Worm (Caenorhabditis elegans) whole organism, early embryonic: Measurements from ENCODE around the gene col-38.

Source experiments
- B0310.2 ChIP-seq: sonication (generic microtip); optimal IDR thresholded peaks from 2 replicates; lab custom pipeline; 2016; ENCODE audit warnings: mild to moderate bottlenecking, missing genetic modification characterization, missing compliant biosample characterization
- F13C5.2 ChIP-seq: sonication (generic microtip); optimal IDR thresholded peaks from 2 replicates; lab custom pipeline; 2017; ENCODE audit warnings: mild to moderate bottlenecking, missing genetic modification characterization, inconsistent platforms, missing compliant biosample characterization
- aly-1 ChIP-seq: sonication (generic microtip); optimal IDR thresholded peaks from 2 replicates; lab custom pipeline; 2016; ENCODE audit warnings: missing genetic modification characterization, missing compliant biosample characterization
- ama-1 ChIP-seq: fragments of 150-350 bp; optimal IDR thresholded peaks from 2 replicates; lab custom pipeline; 2014
- ceh-13 ChIP-seq: fragments of 200-800 bp; sonication (Bioruptor generic); optimal IDR thresholded peaks from 2 replicates; lab custom pipeline; 2018; ENCODE audit warnings: mild to moderate bottlenecking, missing genetic modification characterization, missing compliant biosample characterization
- ceh-36 ChIP-seq: sonication (generic microtip); optimal IDR thresholded peaks from 2 replicates; lab custom pipeline; 2016; ENCODE audit warnings: missing genetic modification characterization, inconsistent platforms, missing compliant biosample characterization
- ets-7 ChIP-seq: sonication (generic microtip); optimal IDR thresholded peaks from 2 replicates; lab custom pipeline; 2016; ENCODE audit warnings: missing genotype, missing genetic modification characterization, missing compliant biosample characterization
- flt-1 ChIP-seq: fragments of 200-800 bp; sonication (Bioruptor generic); IDR thresholded peaks from 2 replicates; pipeline ENCODE4 v1.3.6; 2022; ENCODE audit warnings: missing genetic modification characterization, missing compliant biosample characterization
- hmbx-1 ChIP-seq: sonication (generic microtip); optimal IDR thresholded peaks from 2 replicates; lab custom pipeline; 2016; ENCODE audit warnings: mild to moderate bottlenecking, missing genetic modification characterization, missing compliant biosample characterization
- hmg-4 ChIP-seq: fragments of 200-800 bp; sonication (Bioruptor generic); optimal IDR thresholded peaks from 2 replicates; lab custom pipeline; 2018; ENCODE audit warnings: mild to moderate bottlenecking, missing genetic modification characterization, missing compliant biosample characterization
- hnd-1 ChIP-seq: sonication (generic microtip); optimal IDR thresholded peaks from 2 replicates; lab custom pipeline; 2016; ENCODE audit warnings: missing genetic modification characterization, missing compliant biosample characterization
- pes-1 ChIP-seq: fragments of 200-800 bp; sonication (Bioruptor generic); IDR thresholded peaks from 2 replicates; pipeline ENCODE4 v1.3.6; 2022; ENCODE audit warnings: missing genetic modification reagents, missing genetic modification characterization, missing compliant biosample characterization
- scrt-1 ChIP-seq: fragments of 200-800 bp; sonication (Bioruptor generic); IDR thresholded peaks from 2 replicates; pipeline ENCODE4 v1.3.6; 2022; ENCODE audit warnings: missing genetic modification characterization, missing compliant biosample characterization
- sea-1 ChIP-seq: fragments of 200-800 bp; sonication (Bioruptor generic); conservative IDR thresholded peaks from 2 replicates; pipeline ENCODE4 v1.3.6; 2022; ENCODE audit warnings: missing genetic modification characterization, missing compliant biosample characterization
- tbx-11 ChIP-seq: fragments of 200-800 bp; sonication (Bioruptor generic); IDR thresholded peaks from 2 replicates; pipeline ENCODE4 v1.3.6; 2022; ENCODE audit warnings: missing genetic modification characterization, missing compliant biosample characterization
- tbx-37 ChIP-seq: fragments of 200-800 bp; sonication (Bioruptor generic); conservative IDR thresholded peaks from 2 replicates; pipeline ENCODE4 v1.3.6; 2022; ENCODE audit warnings: missing genetic modification reagents, missing genetic modification characterization, missing compliant biosample characterization
- tra-4 ChIP-seq: sonication (generic microtip); optimal IDR thresholded peaks from 2 replicates; lab custom pipeline; 2017; ENCODE audit warnings: missing genetic modification characterization, missing compliant biosample characterization

col-38 gene

ce11 chrII:8561227-8561626, 7.7 kb downstream of the col-38 start, which contains the start of gene iff-2:
iff-2 (minus strand) TSS chrII:8561367.
- TF ChIP-seq pes-1 (GFP tag; lab: Robert Waterston, UW): no peak
- peak; percentile 35 for TF ChIP-seq tbx-37 (GFP tag; lab: Robert Waterston, UW)
- no peak for TF ChIP-seq B0310.2 (tag; lab: Kevin White, UChicago)
- TF ChIP-seq ceh-13 (GFP tag; lab: Kevin White, UChicago): no peak
- TF ChIP-seq hmg-4 (GFP tag; lab: Kevin White, UChicago): peak; percentile 84
- TF ChIP-seq tbx-11 (GFP tag; lab: Robert Waterston, UW): no peak
- TF ChIP-seq ets-7 (tag; lab: Kevin White, UChicago): peak; percentile 8
- TF ChIP-seq aly-1: peak; percentile 69
- TF ChIP-seq hnd-1 (tag; lab: Kevin White, UChicago): no peak
- peak; percentile 57; the same call in 1 of the 2 replicates for TF ChIP-seq flt-1 (GFP tag; lab: Robert Waterston, UW)
- no peak for TF ChIP-seq ama-1 (lab: Kevin White, UChicago)
- TF ChIP-seq F13C5.2: peak; percentile 95
- peak; percentile 9 for TF ChIP-seq ceh-36 (tag; lab: Kevin White, UChicago)
- TF ChIP-seq hmbx-1 (tag; lab: Kevin White, UChicago): no peak
- peak; percentile 50 for TF ChIP-seq tra-4
- TF ChIP-seq scrt-1 (GFP tag; lab: Robert Waterston, UW): 0 out of 2 replicates have a peak, but pooled peaks have one; percentile 55
- TF ChIP-seq sea-1 (GFP tag; lab: Robert Waterston, UW): peak; percentile 70

ce11 chrII:8559188-8559587, 9.7 kb downstream of the col-38 start:
- TF ChIP-seq B0310.2 (tag; lab: Kevin White, UChicago) (no peak), hnd-1 (tag; lab: Kevin White, UChicago) (no peak), flt-1 (GFP tag; lab: Robert Waterston, UW) (no peak), tra-4 (no peak), hmbx-1 (tag; lab: Kevin White, UChicago) (no peak), scrt-1 (GFP tag; lab: Robert Waterston, UW) (no peak), pes-1 (GFP tag; lab: Robert Waterston, UW) (no peak), hmg-4 (GFP tag; lab: Kevin White, UChicago) (no peak), aly-1 (no peak), ets-7 (tag; lab: Kevin White, UChicago) (no peak), tbx-37 (GFP tag; lab: Robert Waterston, UW) (no peak), ceh-13 (GFP tag; lab: Kevin White, UChicago) (no peak), sea-1 (GFP tag; lab: Robert Waterston, UW) (no peak), F13C5.2 (no peak), ama-1 (lab: Kevin White, UChicago) (no peak), ceh-36 (tag; lab: Kevin White, UChicago) (no peak), tbx-11 (GFP tag; lab: Robert Waterston, UW) (no peak)

ce11 chrII:8556166-8556565, 12.7 kb downstream of the col-38 start, which contains the start of gene glb-27:
glb-27 (minus strand) TSS chrII:8556266.
- TF ChIP-seq ceh-36 (tag; lab: Kevin White, UChicago): no peak
- no peak for TF ChIP-seq ama-1 (lab: Kevin White, UChicago)
- TF ChIP-seq ceh-13 (GFP tag; lab: Kevin White, UChicago): no peak
- TF ChIP-seq F13C5.2: no peak
- TF ChIP-seq pes-1 (GFP tag; lab: Robert Waterston, UW): no peak

- TF ChIP-seq aly-1 (no peak), tbx-37 (GFP tag; lab: Robert Waterston, UW) (no peak), ets-7 (tag; lab: Kevin White, UChicago) (no peak), ceh-36 (tag; lab: Kevin White, UChicago) (no peak), hmbx-1 (tag; lab: Kevin White, UChicago) (no peak), tbx-11 (GFP tag; lab: Robert Waterston, UW) (no peak), pes-1 (GFP tag; lab: Robert Waterston, UW) (no peak), B0310.2 (tag; lab: Kevin White, UChicago) (no peak), hmg-4 (GFP tag; lab: Kevin White, UChicago) (no peak)
Observed at ce11 chrII:8554568-8554967, 14.3 kb downstream of the col-38 start.

- no peak for TF ChIP-seq sea-1 (GFP tag; lab: Robert Waterston, UW)
- TF ChIP-seq hmbx-1 (tag; lab: Kevin White, UChicago): no peak
- no peak for TF ChIP-seq ceh-13 (GFP tag; lab: Kevin White, UChicago)
- TF ChIP-seq ets-7 (tag; lab: Kevin White, UChicago): no peak
- no peak for TF ChIP-seq pes-1 (GFP tag; lab: Robert Waterston, UW)
- TF ChIP-seq tra-4: no peak
- TF ChIP-seq F13C5.2: no peak
- no peak for TF ChIP-seq hmg-4 (GFP tag; lab: Kevin White, UChicago)
- TF ChIP-seq B0310.2 (tag; lab: Kevin White, UChicago): no peak
- TF ChIP-seq ama-1 (lab: Kevin White, UChicago): no peak
- TF ChIP-seq flt-1 (GFP tag; lab: Robert Waterston, UW): no peak
- TF ChIP-seq scrt-1 (GFP tag; lab: Robert Waterston, UW): no peak
- TF ChIP-seq ceh-36 (tag; lab: Kevin White, UChicago): no peak
- TF ChIP-seq tbx-11 (GFP tag; lab: Robert Waterston, UW): no peak
- TF ChIP-seq aly-1: no peak
- TF ChIP-seq tbx-37 (GFP tag; lab: Robert Waterston, UW): no peak
- no peak for TF ChIP-seq hnd-1 (tag; lab: Kevin White, UChicago)
Observed at ce11 chrII:8551100-8551499, 17.8 kb downstream of the col-38 start.

ce11 chrII:8546975-8547374, 21.9 kb downstream of the col-38 start:
- peak; percentile 90 for TF ChIP-seq pes-1 (GFP tag; lab: Robert Waterston, UW)
- peak; percentile 77 for TF ChIP-seq hmbx-1 (tag; lab: Kevin White, UChicago)
- peak; percentile 93 for TF ChIP-seq hmg-4 (GFP tag; lab: Kevin White, UChicago)
- TF ChIP-seq ama-1 (lab: Kevin White, UChicago): no peak
- peak; percentile 92 for TF ChIP-seq scrt-1 (GFP tag; lab: Robert Waterston, UW)
- TF ChIP-seq ceh-13 (GFP tag; lab: Kevin White, UChicago): peak; percentile 76
- peak; percentile 82 for TF ChIP-seq tbx-37 (GFP tag; lab: Robert Waterston, UW)
- TF ChIP-seq ets-7 (tag; lab: Kevin White, UChicago): peak; percentile 74
- TF ChIP-seq ceh-36 (tag; lab: Kevin White, UChicago): peak; percentile 90
- peak; percentile 86 for TF ChIP-seq F13C5.2
- TF ChIP-seq tbx-11 (GFP tag; lab: Robert Waterston, UW): peak; percentile 91
- peak; percentile 84 for TF ChIP-seq aly-1
- peak; percentile 81 for TF ChIP-seq B0310.2 (tag; lab: Kevin White, UChicago)
- TF ChIP-seq flt-1 (GFP tag; lab: Robert Waterston, UW): peak; percentile 92
- peak; percentile 85 for TF ChIP-seq sea-1 (GFP tag; lab: Robert Waterston, UW)
- peak; percentile 74 for TF ChIP-seq hnd-1 (tag; lab: Kevin White, UChicago)
- peak; percentile 70 for TF ChIP-seq tra-4
